Fruit fly (Drosophila melanogaster): ENCODE data around the gene dgt1.

DNA sequence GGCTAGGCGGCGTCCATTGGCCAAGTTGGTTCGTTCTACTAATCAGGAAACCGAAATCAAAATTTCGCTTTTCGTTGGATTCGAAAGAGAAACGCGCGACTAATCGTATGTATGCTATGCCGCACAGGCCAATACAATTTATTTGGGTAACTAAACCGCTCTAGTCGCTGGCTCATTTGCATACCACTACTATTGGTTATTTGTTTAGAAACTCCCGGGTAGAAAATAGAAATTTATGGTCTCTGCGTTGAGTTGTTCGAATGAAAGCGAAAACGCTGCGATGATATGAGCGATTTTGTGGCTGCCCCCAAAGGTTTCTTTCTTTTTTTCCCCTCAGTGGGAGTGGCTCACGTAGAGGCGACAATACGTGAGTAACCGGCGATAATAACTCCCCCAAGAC lies 35.7 kb upstream of the dgt1 start:
- TF ChIP-seq salr (GFP tag; optimal IDR thresholded peaks at IDR 0.05): no peak
- no peak for TF ChIP-seq net (GFP tag; optimal IDR thresholded peaks at IDR 0.05)
- no peak for TF ChIP-seq CG1621 (tag; optimal IDR thresholded peaks at IDR 0.05)
- TF ChIP-seq Sox14 (GFP tag; optimal IDR thresholded peaks at IDR 0.05): no peak
- no peak for TF ChIP-seq CG6276 (GFP tag; optimal IDR thresholded peaks at IDR 0.05)
- no peak for TF ChIP-seq CG7368 (GFP tag; optimal IDR thresholded peaks at IDR 0.05)
- no peak for TF ChIP-seq CG16779 (tag; optimal IDR thresholded peaks at IDR 0.05)
- TF ChIP-seq CG31627 (GFP tag; optimal IDR thresholded peaks at IDR 0.05): no peak
- no peak for TF ChIP-seq dac (GFP tag; optimal IDR thresholded peaks at IDR 0.05)
- TF ChIP-seq CG34406 (GFP tag; optimal IDR thresholded peaks at IDR 0.05): no peak

Data from whole organism, prepupa.